Fruit fly (Drosophila melanogaster) whole organism, embryonic: ENCODE results near the gene Jhbp7.

ENCODE experiments used
- Ada2b ChIP-seq: fragments of 200-800 bp; sonication (Bioruptor generic); IDR thresholded peaks from 2 replicates; pipeline ENCODE4 v1.3.6; 2022; ENCODE audit warnings: missing biosample characterization, missing genetic modification characterization
- Bgb ChIP-seq: fragments of 200-800 bp; sonication (Bioruptor generic); IDR thresholded peaks from 2 replicates; pipeline ENCODE4 v1.3.6; 2022; ENCODE audit warnings: missing biosample characterization, missing genetic modification characterization; ENCODE audit not compliant: partially characterized antibody
- C15 ChIP-seq: fragments of 200-800 bp; sonication (Bioruptor generic); IDR thresholded peaks from 3 replicates; pipeline ENCODE4 v1.3.6; 2022; ENCODE audit warnings: missing biosample characterization, missing genetic modification characterization
- CG10543 ChIP-seq: fragments of 200-800 bp; sonication (Bioruptor generic); optimal IDR thresholded peaks from 3 replicates; lab custom pipeline; 2017; ENCODE audit warnings: missing biosample characterization, mild to moderate bottlenecking, missing genetic modification characterization, moderate library complexity
- CG12769 ChIP-seq: fragments of 200-800 bp; sonication (Bioruptor generic); optimal IDR thresholded peaks from 2 replicates; lab custom pipeline; 2019; ENCODE audit warnings: missing biosample characterization, mild to moderate bottlenecking, missing genetic modification characterization, moderate library complexity
- CG13287 ChIP-seq: fragments of 200-800 bp; sonication (Bioruptor generic); IDR thresholded peaks from 2 replicates; pipeline ENCODE4 v1.3.6; 2022; ENCODE audit warnings: missing biosample characterization, missing genetic modification characterization; ENCODE audit not compliant: partially characterized antibody
- CG13296 ChIP-seq: fragments of 200-800 bp; sonication (Bioruptor generic); optimal IDR thresholded peaks from 3 replicates; lab custom pipeline; 2018; ENCODE audit warnings: missing biosample characterization, mild to moderate bottlenecking, missing genetic modification characterization
- CG13894 ChIP-seq: fragments of 200-800 bp; sonication (Bioruptor generic); optimal IDR thresholded peaks from 3 replicates; lab custom pipeline; 2018; ENCODE audit warnings: missing biosample characterization, mild to moderate bottlenecking, missing genetic modification characterization, moderate library complexity
- CG14860 ChIP-seq: fragments of 200-800 bp; sonication (Bioruptor generic); IDR thresholded peaks from 3 replicates; pipeline ENCODE4 v1.3.6; 2022; ENCODE audit warnings: missing biosample characterization, missing genetic modification characterization; ENCODE audit not compliant: partially characterized antibody
- CG2129 ChIP-seq: fragments of 200-800 bp; sonication (Bioruptor generic); IDR thresholded peaks from 2 replicates; pipeline ENCODE4 v1.3.6; 2022; ENCODE audit warnings: missing biosample characterization, missing genetic modification characterization; ENCODE audit not compliant: partially characterized antibody
- CG32767 ChIP-seq: fragments of 200-800 bp; sonication (Bioruptor generic); IDR thresholded peaks from 2 replicates; pipeline ENCODE4 v1.3.6; 2022; ENCODE audit warnings: missing biosample characterization, missing genetic modification characterization
- CG4730 ChIP-seq: fragments of 200-800 bp; sonication (Bioruptor generic); IDR thresholded peaks from 2 replicates; pipeline ENCODE4 v1.3.6; 2022; ENCODE audit warnings: missing biosample characterization, missing genetic modification characterization
- CG6813 ChIP-seq: fragments of 200-800 bp; sonication (Bioruptor generic); optimal IDR thresholded peaks from 2 replicates; lab custom pipeline; 2017; ENCODE audit warnings: missing biosample characterization, missing genetic modification characterization, mild to moderate bottlenecking, moderate library complexity, missing genetic modification reagents
- CG7271 ChIP-seq: fragments of 200-800 bp; sonication (Bioruptor generic); optimal IDR thresholded peaks from 2 replicates; lab custom pipeline; 2018; ENCODE audit warnings: missing biosample characterization, mild to moderate bottlenecking, missing genetic modification characterization, moderate library complexity
- CG9437 ChIP-seq: fragments of 200-800 bp; sonication (Bioruptor generic); optimal IDR thresholded peaks from 2 replicates; lab custom pipeline; 2018; ENCODE audit warnings: missing biosample characterization, mild to moderate bottlenecking, missing genetic modification characterization
- CoRest ChIP-seq: fragments of 200-800 bp; sonication (Bioruptor generic); optimal IDR thresholded peaks from 3 replicates; lab custom pipeline; 2018; ENCODE audit warnings: missing biosample characterization, mild to moderate bottlenecking, missing genetic modification characterization, moderate library complexity
- Eip74EF ChIP-seq, 2 experiments: fragments of 200-800 bp in 1 of 2; fragments of >200 bp in 1 of 2; sonication (Bioruptor generic) in 1 of 2; optimal IDR thresholded peaks; 2 replicates each; lab custom pipeline; 2017 to 2019; ENCODE audit warnings: missing biosample characterization in 2 of 2, missing genetic modification characterization in 2 of 2, mild to moderate bottlenecking in 1 of 2, moderate library complexity in 1 of 2
- Fer1 ChIP-seq: fragments of 200-800 bp; sonication (Bioruptor generic); optimal IDR thresholded peaks from 2 replicates; lab custom pipeline; 2017; ENCODE audit warnings: missing biosample characterization, mild to moderate bottlenecking, missing genetic modification characterization
- Gsc ChIP-seq: fragments of 200-800 bp; sonication (Bioruptor generic); IDR thresholded peaks from 2 replicates; pipeline ENCODE4 v1.3.6; 2022; ENCODE audit warnings: missing biosample characterization, missing genetic modification characterization
- Hand ChIP-seq: fragments of 200-800 bp; sonication (Bioruptor generic); optimal IDR thresholded peaks from 2 replicates; lab custom pipeline; 2017; ENCODE audit warnings: mild to moderate bottlenecking, missing biosample characterization, missing genetic modification reagents, missing genetic modification characterization
- Hr51 ChIP-seq, 2 experiments: fragments of 200-800 bp; sonication (Bioruptor generic); optimal IDR thresholded peaks; 2 replicates in 1 of 2; 3 replicates in 1 of 2; lab custom pipeline; 2016 to 2018; ENCODE audit warnings: missing biosample characterization in 2 of 2, missing genetic modification characterization in 2 of 2, mild to moderate bottlenecking in 1 of 2, moderate library complexity in 1 of 2
- Lim3 ChIP-seq: fragments of 200-800 bp; sonication (Bioruptor generic); IDR thresholded peaks from 2 replicates; pipeline ENCODE4 v1.3.6; 2022; ENCODE audit warnings: missing biosample characterization, missing genetic modification characterization
- Med ChIP-seq: fragments of 200-800 bp; sonication (Bioruptor generic); peaks from one replicate; lab custom pipeline; 2016; ENCODE audit warnings: missing biosample characterization, missing genetic modification characterization, mild to moderate bottlenecking, inconsistent platforms, moderate library complexity
- Optix ChIP-seq: fragments of 200-800 bp; sonication (Bioruptor generic); IDR thresholded peaks from 3 replicates; pipeline ENCODE4 v1.3.6; 2022; ENCODE audit warnings: missing biosample characterization, missing genetic modification characterization
- Pdp1 ChIP-seq, 2 experiments: fragments of 200-800 bp; sonication (Bioruptor generic); optimal IDR thresholded peaks; 3 replicates each; lab custom pipeline; 2016; ENCODE audit warnings: missing biosample characterization in 2 of 2, missing genetic modification characterization in 2 of 2, mild to moderate bottlenecking in 1 of 2, moderate library complexity in 1 of 2
- Rx ChIP-seq: fragments of 200-800 bp; sonication (Bioruptor generic); IDR thresholded peaks from 2 replicates; pipeline ENCODE4 v1.3.6; 2022; ENCODE audit warnings: missing biosample characterization, missing genetic modification characterization
- Sry-δ ChIP-seq: fragments of 200-800 bp; sonication (Bioruptor generic); optimal IDR thresholded peaks from 2 replicates; lab custom pipeline; 2016; ENCODE audit warnings: missing biosample characterization, missing genetic modification characterization
- abd-A ChIP-seq: fragments of 200-800 bp; sonication (Bioruptor generic); optimal IDR thresholded peaks from 3 replicates; lab custom pipeline; 2019; ENCODE audit warnings: missing biosample characterization, mild to moderate bottlenecking, missing genetic modification characterization, moderate library complexity
- amos ChIP-seq: fragments of 200-800 bp; sonication (Bioruptor generic); IDR thresholded peaks from 2 replicates; pipeline ENCODE4 v1.3.6; 2022; ENCODE audit warnings: missing biosample characterization, missing genetic modification characterization; ENCODE audit not compliant: partially characterized antibody
- btn ChIP-seq: fragments of 200-800 bp; sonication (Bioruptor generic); optimal IDR thresholded peaks from 2 replicates; lab custom pipeline; 2016; ENCODE audit warnings: missing biosample characterization, missing genetic modification characterization
- cg ChIP-seq: fragments of 200-800 bp; sonication (Bioruptor generic); optimal IDR thresholded peaks from 3 replicates; lab custom pipeline; 2019; ENCODE audit warnings: missing biosample characterization, mild to moderate bottlenecking, missing genetic modification characterization, moderate library complexity
- chinmo ChIP-seq: fragments of 200-800 bp; sonication (Bioruptor generic); IDR thresholded peaks from 4 replicates; pipeline ENCODE4 v1.3.6; 2022; ENCODE audit warnings: missing biosample characterization, missing genetic modification characterization; ENCODE audit not compliant: partially characterized antibody
- crc ChIP-seq: fragments of 200-800 bp; sonication (Bioruptor generic); optimal IDR thresholded peaks from 2 replicates; lab custom pipeline; 2016; ENCODE audit warnings: missing biosample characterization, missing genetic modification characterization
- da ChIP-seq: fragments of 200-800 bp; sonication (Bioruptor generic); optimal IDR thresholded peaks from 2 replicates; lab custom pipeline; 2016; ENCODE audit warnings: missing biosample characterization, missing genetic modification characterization
- fd3F ChIP-seq: fragments of 200-800 bp; sonication (Bioruptor generic); optimal IDR thresholded peaks from 2 replicates; lab custom pipeline; 2018; ENCODE audit warnings: missing biosample characterization, mild to moderate bottlenecking, missing genetic modification characterization, moderate library complexity
- ftz-f1 ChIP-seq: fragments of 200-800 bp; sonication (Bioruptor generic); optimal IDR thresholded peaks from 2 replicates; lab custom pipeline; 2016; ENCODE audit warnings: missing biosample characterization, missing genetic modification characterization
- grn ChIP-seq: fragments of 200-800 bp; sonication (Bioruptor generic); optimal IDR thresholded peaks from 3 replicates; lab custom pipeline; 2017; ENCODE audit warnings: missing biosample characterization, missing genetic modification characterization
- gt ChIP-seq: fragments of 200-800 bp; sonication (Bioruptor generic); IDR thresholded peaks from 2 replicates; pipeline ENCODE4 v1.3.6; 2022; ENCODE audit warnings: missing biosample characterization, missing genetic modification characterization
- hkb ChIP-seq, 2 experiments: fragments of 200-800 bp in 1 of 2; fragments of >200 bp in 1 of 2; sonication (Bioruptor generic) in 1 of 2; IDR thresholded peaks in 1 of 2; optimal IDR thresholded peaks in 1 of 2; 2 replicates each; pipeline versions ENCODE4 v1.3.6 to Lab custom; 2017 to 2022; ENCODE audit warnings: missing biosample characterization in 1 of 2, missing genetic modification characterization in 1 of 2
- mirr ChIP-seq: fragments of 200-800 bp; sonication (Bioruptor generic); optimal IDR thresholded peaks from 3 replicates; lab custom pipeline; 2018; ENCODE audit warnings: missing biosample characterization, mild to moderate bottlenecking, missing genetic modification characterization
- nom ChIP-seq: fragments of 200-800 bp; sonication (Bioruptor generic); optimal IDR thresholded peaks from 2 replicates; lab custom pipeline; 2017; ENCODE audit warnings: missing biosample characterization, missing genetic modification characterization, mild to moderate bottlenecking, moderate library complexity, missing genetic modification reagents
- pros ChIP-seq: fragments of 200-800 bp; sonication (Bioruptor generic); optimal IDR thresholded peaks from 3 replicates; lab custom pipeline; 2019; ENCODE audit warnings: missing biosample characterization, mild to moderate bottlenecking, missing genetic modification characterization, moderate library complexity
- sima ChIP-seq: fragments of 200-800 bp; sonication (Bioruptor generic); optimal IDR thresholded peaks from 2 replicates; lab custom pipeline; 2016; ENCODE audit warnings: missing biosample characterization, missing genetic modification characterization
- tgo ChIP-seq: fragments of 200-800 bp; sonication (Bioruptor generic); IDR thresholded peaks from 3 replicates; pipeline ENCODE4 v1.3.6; 2022; ENCODE audit warnings: missing biosample characterization, missing genetic modification characterization
- tna ChIP-seq: fragments of 200-800 bp; sonication (Bioruptor generic); IDR thresholded peaks from 2 replicates; pipeline ENCODE4 v1.3.6; 2022; ENCODE audit warnings: missing biosample characterization, missing genetic modification characterization; ENCODE audit not compliant: partially characterized antibody
- usp ChIP-seq: fragments of >200 bp; optimal IDR thresholded peaks from 2 replicates; lab custom pipeline; 2017; ENCODE audit warnings: missing biosample characterization, missing genetic modification characterization
- vvl ChIP-seq: fragments of 200-800 bp; sonication (Bioruptor generic); IDR thresholded peaks from 2 replicates; pipeline ENCODE4 v1.3.6; 2022; ENCODE audit warnings: missing biosample characterization, missing genetic modification characterization
- zf30C ChIP-seq: fragments of 200-800 bp; sonication (Bioruptor generic); optimal IDR thresholded peaks from 3 replicates; lab custom pipeline; 2018; ENCODE audit warnings: missing biosample characterization, mild to moderate bottlenecking, missing genetic modification characterization

Gene Jhbp7

dm6 chr3R:25205413-25205977 is 31.9 kb upstream of the Jhbp7 start:
- TF ChIP-seq tgo, result no peak
- TF ChIP-seq btn (GFP tag; lab: Kevin White, UChicago), result no peak
- no peak for TF ChIP-seq Pdp1 (GFP tag; optimal IDR thresholded peaks at IDR 0.05; lab: Kevin White, UChicago)
- no peak for TF ChIP-seq da (GFP tag; lab: Kevin White, UChicago)
- no peak for TF ChIP-seq Hr51 (GFP tag; optimal IDR thresholded peaks at IDR 0.05; lab: Kevin White, UChicago)
- TF ChIP-seq crc (GFP tag; lab: Kevin White, UChicago), result no peak
- TF ChIP-seq chinmo (GFP tag; lab: Robert Waterston, UW), result peak; percentile 88; the same call in 2 of the 4 replicates
- no peak for TF ChIP-seq CG4730 (GFP tag; lab: Robert Waterston, UW)
- TF ChIP-seq Ada2b (GFP tag; lab: Robert Waterston, UW), result no peak
- TF ChIP-seq CG13894, result peak; percentile 82
- 0 out of 2 replicates have a peak, but pooled peaks have one; percentile 6 for TF ChIP-seq vvl (GFP tag; lab: Robert Waterston, UW)
- TF ChIP-seq CG7271, result no peak
- no peak for TF ChIP-seq Lim3
- no peak for TF ChIP-seq Optix (GFP tag; lab: Robert Waterston, UW)
- TF ChIP-seq CG9437 (GFP tag; lab: Kevin White, UChicago), result no peak
- peak; percentile 68 for TF ChIP-seq Med
- TF ChIP-seq amos, result 0 out of 2 replicates have a peak, but pooled peaks have one; percentile 13
- no peak for TF ChIP-seq CG6813 (GFP tag; lab: Kevin White, UChicago)
- TF ChIP-seq CG13287, result peak; percentile 24; the same call in 1 of the 2 replicates
- TF ChIP-seq grn, result no peak
- TF ChIP-seq mirr (GFP tag; lab: Kevin White, UChicago), result peak; percentile 62
- no peak for TF ChIP-seq zf30C (GFP tag; lab: Kevin White, UChicago)
- TF ChIP-seq CG2129 (GFP tag; lab: Robert Waterston, UW), result no peak
- no peak for TF ChIP-seq Hand
- peak; percentile 62 for TF ChIP-seq abd-A (tag; lab: Kevin White, UChicago)
- TF ChIP-seq Eip74EF (GFP tag; optimal IDR thresholded peaks at IDR 0.05; lab: Kevin White, UChicago), result peak in 1 of 2 experiments; percentile 38
- no peak for TF ChIP-seq C15 (GFP tag; lab: Robert Waterston, UW)
- no peak for TF ChIP-seq usp (GFP tag; lab: Kevin White, UChicago)
- peak; percentile 63 for TF ChIP-seq CG10543
- no peak for TF ChIP-seq CG14860 (GFP tag; lab: Robert Waterston, UW)
- TF ChIP-seq hkb (optimal IDR thresholded peaks at IDR 0.05; lab: Kevin White, UChicago), result no peak
- TF ChIP-seq hkb (GFP tag; IDR thresholded peaks at IDR 0.05; lab: Robert Waterston, UW), result 0 out of 2 replicates have a peak, but pooled peaks have one; percentile 17
- no peak for TF ChIP-seq CG32767 (GFP tag; lab: Robert Waterston, UW)
- peak; percentile 2 for TF ChIP-seq pros
- TF ChIP-seq Rx (GFP tag; lab: Robert Waterston, UW), result no peak
- no peak for TF ChIP-seq CoRest
- TF ChIP-seq cg (GFP tag; lab: Kevin White, UChicago), result peak; percentile 66
- no peak for TF ChIP-seq tna (GFP tag; lab: Robert Waterston, UW)
- no peak for TF ChIP-seq sima
- no peak for TF ChIP-seq fd3F (GFP tag; lab: Kevin White, UChicago)
- TF ChIP-seq Bgb, result no peak
- TF ChIP-seq gt (GFP tag; lab: Robert Waterston, UW), result no peak
- TF ChIP-seq Fer1 (GFP tag; lab: Kevin White, UChicago), result no peak
- peak; percentile 37 for TF ChIP-seq CG12769 (tag; lab: Kevin White, UChicago)
- no peak for TF ChIP-seq Sry-δ (GFP tag; lab: Kevin White, UChicago)
- TF ChIP-seq CG13296 (GFP tag; lab: Kevin White, UChicago), result no peak
- no peak for TF ChIP-seq Gsc
- TF ChIP-seq nom (GFP tag; lab: Kevin White, UChicago), result peak; percentile 7
- TF ChIP-seq ftz-f1 (GFP tag; lab: Kevin White, UChicago), result peak; percentile 73
